Fruit fly (Drosophila melanogaster): ENCODE results near the gene CG8927.

Gene CG8927

DNA sequence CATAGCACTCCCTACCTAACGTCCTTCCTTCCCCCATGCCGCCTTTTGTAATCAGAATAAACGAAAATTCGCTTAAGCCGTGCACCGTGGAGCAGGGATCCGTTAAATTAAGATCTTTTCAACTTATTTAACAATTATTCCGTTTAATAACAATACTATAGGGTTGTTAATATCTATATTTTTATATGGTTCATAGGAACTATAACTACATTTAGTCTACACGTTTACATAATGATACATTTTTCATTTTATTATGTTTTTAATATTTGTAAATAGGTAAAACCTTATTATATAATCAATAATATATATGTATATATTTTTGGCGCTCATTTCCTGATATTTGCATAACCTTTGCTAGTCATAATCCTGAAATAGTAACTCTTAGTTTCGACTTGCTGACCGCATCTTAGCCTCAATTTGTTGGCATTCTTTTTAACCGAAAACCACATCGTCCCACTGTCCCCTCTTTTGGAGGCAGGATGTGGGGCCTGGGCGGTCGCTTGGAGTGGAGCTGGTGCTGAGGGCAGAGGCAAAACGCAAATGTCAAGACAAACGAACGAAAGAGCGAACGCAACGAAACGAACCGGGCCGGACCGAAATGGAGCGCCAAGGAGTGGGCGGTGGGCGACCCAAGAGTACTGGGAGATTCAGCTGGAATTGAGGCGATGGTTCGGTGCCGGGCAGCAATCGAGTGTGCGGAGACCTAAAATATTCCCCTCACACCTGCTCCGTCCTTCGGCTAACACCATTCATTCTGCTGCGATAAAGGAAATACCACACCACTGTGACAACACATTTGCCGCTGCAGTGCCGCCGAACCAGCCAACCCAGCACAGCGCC lies 29.1 kb downstream of the CG8927 start (continued):
- TF ChIP-seq CG5953 (GFP tag; IDR thresholded peaks at IDR 0.05) (no peak), CG16815 (GFP tag; optimal IDR thresholded peaks at IDR 0.05) (peak; percentile 9), al (GFP tag; IDR thresholded peaks at IDR 0.05) (no peak), NC2β (GFP tag; optimal IDR thresholded peaks at IDR 0.05) (no peak), CG2712 (tag; optimal IDR thresholded peaks at IDR 0.05) (peak; percentile 31), exex (tag; optimal IDR thresholded peaks at IDR 0.05) (no peak), CG4404 (GFP tag; IDR thresholded peaks at IDR 0.05) (no peak), CG6689 (GFP tag; IDR thresholded peaks at IDR 0.05) (peak; percentile 46), sens (GFP tag) (peak; percentile 74), dmrt99B (tag; optimal IDR thresholded peaks at IDR 0.05) (peak; percentile 54), CG31388 (GFP tag; optimal IDR thresholded peaks at IDR 0.05) (no peak), CG3847 (GFP tag; IDR thresholded peaks at IDR 0.05) (no peak; the same call in 1 of the 2 replicates), bsh (GFP tag; optimal IDR thresholded peaks at IDR 0.05) (peak in 1 of 2 experiments; percentile 78), CG10147 (GFP tag; optimal IDR thresholded peaks at IDR 0.05) (peak; percentile 42), en (GFP tag; optimal IDR thresholded peaks at IDR 0.05) (no peak), toy (GFP tag; IDR thresholded peaks at IDR 0.05) (0 out of 2 replicates have a peak, but pooled peaks have one; percentile 6), CG14965 (GFP tag; optimal IDR thresholded peaks at IDR 0.05; ENCODE audit: borderline replicate concordance) (no peak), PHDP (tag; optimal IDR thresholded peaks at IDR 0.05) (no peak), Kr (GFP tag; optimal IDR thresholded peaks at IDR 0.05) (no peak), CG30403 (GFP tag; optimal IDR thresholded peaks at IDR 0.05) (peak; percentile 32), CG8924 (tag; optimal IDR thresholded peaks at IDR 0.05) (peak; percentile 9), CG13287 (GFP tag; IDR thresholded peaks at IDR 0.05; ENCODE audit: partially characterized antibody) (no peak), knrl (GFP tag; IDR thresholded peaks at IDR 0.05; ENCODE audit: partially characterized antibody) (no peak), CG13296 (GFP tag; optimal IDR thresholded peaks at IDR 0.05) (peak; percentile 60), sens-2 (GFP tag; IDR thresholded peaks at IDR 0.05) (no peak), CG17568 (GFP tag; optimal IDR thresholded peaks at IDR 0.05) (no peak), CG12155 (GFP tag; optimal IDR thresholded peaks at IDR 0.05) (no peak), ato (GFP tag; IDR thresholded peaks at IDR 0.05; ENCODE audit: partially characterized antibody) (no peak), sc (optimal IDR thresholded peaks at IDR 0.05) (no peak), sc (GFP tag; optimal IDR thresholded peaks at IDR 0.05) (no peak), CG12769 (tag; optimal IDR thresholded peaks at IDR 0.05) (peak; percentile 5), CG13775 (GFP tag; optimal IDR thresholded peaks at IDR 0.05) (peak; percentile 5), CG15479 (GFP tag; optimal IDR thresholded peaks at IDR 0.05) (no peak), CG17385 (GFP tag; optimal IDR thresholded peaks at IDR 0.05) (peak; percentile 43), org-1 (GFP tag; optimal IDR thresholded peaks at IDR 0.05) (peak; percentile 4), CG9727 (GFP tag; optimal IDR thresholded peaks at IDR 0.05) (peak; percentile 48), zen (tag; optimal IDR thresholded peaks at IDR 0.05) (no peak), Ets65A (GFP tag) (no peak), Lhr (GFP tag; optimal IDR thresholded peaks at IDR 0.05) (no peak), Ssrp (tag; optimal IDR thresholded peaks at IDR 0.05) (peak; percentile 16), CG14014 (GFP tag; IDR thresholded peaks at IDR 0.05) (no peak; the same call in 1 of the 2 replicates), Xbp1 (GFP tag; optimal IDR thresholded peaks at IDR 0.05) (peak; percentile 4), Med (GFP tag) (peak; percentile 74), jumu (GFP tag; optimal IDR thresholded peaks at IDR 0.05) (no peak), pfk (GFP tag; optimal IDR thresholded peaks at IDR 0.05) (no peak), zen2 (GFP tag; IDR thresholded peaks at IDR 0.05; ENCODE audit: partially characterized antibody) (no peak), pan (optimal IDR thresholded peaks at IDR 0.05) (no peak), pan (GFP tag; optimal IDR thresholded peaks at IDR 0.05 in 1 of 2, IDR thresholded peaks at IDR 0.05 in 1 of 2) (peak in 1 of 2 experiments; percentile 11), Stat92E (GFP tag; optimal IDR thresholded peaks at IDR 0.05) (no peak)
